Fruit fly (Drosophila melanogaster) whole organism, embryonic: ENCODE measurements around the gene CG9289.

Source experiments
- Asciz ChIP-seq: fragments of 200-800 bp; sonication (Bioruptor generic); optimal IDR thresholded peaks from 2 replicates; lab custom pipeline; 2017; ENCODE audit warnings: missing biosample characterization, mild to moderate bottlenecking, missing genetic modification characterization, missing genetic modification reagents
- Atf-2 ChIP-seq: fragments of 200-800 bp; sonication (Bioruptor generic); optimal IDR thresholded peaks from 2 replicates; lab custom pipeline; 2016; ENCODE audit warnings: missing biosample characterization, missing genetic modification characterization
- Atf6 ChIP-seq: fragments of 200-800 bp; sonication (Bioruptor generic); IDR thresholded peaks from 2 replicates; pipeline ENCODE4 v1.3.6; 2022; ENCODE audit warnings: missing biosample characterization, missing genetic modification characterization
- CG10147 ChIP-seq: fragments of 200-800 bp; sonication (Bioruptor generic); optimal IDR thresholded peaks from 2 replicates; lab custom pipeline; 2019; ENCODE audit warnings: missing biosample characterization, mild to moderate bottlenecking, missing genetic modification characterization, moderate library complexity
- CG15011 ChIP-seq: fragments of 200-800 bp; sonication (Bioruptor generic); optimal IDR thresholded peaks from 3 replicates; lab custom pipeline; 2018; ENCODE audit warnings: missing biosample characterization, mild to moderate bottlenecking, missing genetic modification characterization
- CG18764 ChIP-seq: fragments of 200-800 bp; sonication (Bioruptor generic); optimal IDR thresholded peaks from 3 replicates; lab custom pipeline; 2016; ENCODE audit warnings: missing biosample characterization, missing genetic modification characterization
- CG32772 ChIP-seq: fragments of 200-800 bp; sonication (Bioruptor generic); IDR thresholded peaks from 2 replicates; pipeline ENCODE4 v1.3.6; 2022; ENCODE audit warnings: missing biosample characterization, missing genetic modification characterization
- CG3407 ChIP-seq: fragments of 200-800 bp; sonication (Bioruptor generic); optimal IDR thresholded peaks from 2 replicates; lab custom pipeline; 2018; ENCODE audit warnings: missing biosample characterization, mild to moderate bottlenecking, missing genetic modification characterization
- CG7556 ChIP-seq: fragments of 200-800 bp; sonication (Bioruptor generic); optimal IDR thresholded peaks from 2 replicates; lab custom pipeline; 2017; ENCODE audit warnings: missing biosample characterization, mild to moderate bottlenecking, missing genetic modification characterization
- CoRest ChIP-seq: fragments of 200-800 bp; sonication (Bioruptor generic); optimal IDR thresholded peaks from 3 replicates; lab custom pipeline; 2018; ENCODE audit warnings: missing biosample characterization, mild to moderate bottlenecking, missing genetic modification characterization, moderate library complexity
- D ChIP-seq, 2 experiments: fragments of 200-800 bp in 1 of 2; fragments of >200 bp in 1 of 2; sonication (Bioruptor generic) in 1 of 2; optimal IDR thresholded peaks; 2 replicates in 1 of 2; 3 replicates in 1 of 2; lab custom pipeline; 2017; ENCODE audit warnings: mild to moderate bottlenecking in 1 of 2, missing biosample characterization in 1 of 2, missing genetic modification characterization in 1 of 2, missing genetic modification reagents in 1 of 2
- Dbx ChIP-seq: fragments of 200-800 bp; sonication (Bioruptor generic); IDR thresholded peaks from 3 replicates; pipeline ENCODE4 v1.3.6; 2022; ENCODE audit warnings: missing biosample characterization, missing genetic modification characterization
- Dip2 ChIP-seq: fragments of 200-800 bp; sonication (Bioruptor generic); IDR thresholded peaks from 2 replicates; pipeline ENCODE4 v1.3.6; 2022; ENCODE audit warnings: missing biosample characterization, missing genetic modification characterization
- Dip3 ChIP-seq: fragments of 200-800 bp; sonication (Bioruptor generic); optimal IDR thresholded peaks from 3 replicates; lab custom pipeline; 2016; ENCODE audit warnings: missing biosample characterization, missing genetic modification characterization
- HLH4C ChIP-seq: fragments of 200-800 bp; sonication (Bioruptor generic); IDR thresholded peaks from 3 replicates; pipeline ENCODE4 v1.3.6; 2022; ENCODE audit warnings: missing biosample characterization, missing genetic modification characterization; ENCODE audit not compliant: partially characterized antibody
- HLHmδ ChIP-seq: fragments of 200-800 bp; sonication (Bioruptor generic); optimal IDR thresholded peaks from 2 replicates; lab custom pipeline; 2018; ENCODE audit warnings: missing biosample characterization, mild to moderate bottlenecking, missing genetic modification characterization, moderate library complexity
- Hmr ChIP-seq: fragments of 200-800 bp; sonication (Bioruptor generic); optimal IDR thresholded peaks from 3 replicates; lab custom pipeline; 2017; ENCODE audit warnings: mild to moderate bottlenecking, missing biosample characterization, missing genetic modification reagents, missing genetic modification characterization
- Myb ChIP-seq: fragments of 200-800 bp; sonication (Bioruptor generic); optimal IDR thresholded peaks from 2 replicates; lab custom pipeline; 2016; ENCODE audit warnings: missing biosample characterization, missing genetic modification characterization
- Nf-YC ChIP-seq: fragments of 200-800 bp; optimal IDR thresholded peaks from 3 replicates; lab custom pipeline; 2019; ENCODE audit warnings: missing biosample characterization, mild to moderate bottlenecking, missing genetic modification characterization, moderate library complexity
- Opbp ChIP-seq: fragments of 200-800 bp; sonication (Bioruptor generic); IDR thresholded peaks from 3 replicates; pipeline ENCODE4 v1.3.6; 2022; ENCODE audit warnings: missing biosample characterization, missing genetic modification characterization; ENCODE audit not compliant: partially characterized antibody
- Sin3A ChIP-seq: fragments of >200 bp; optimal IDR thresholded peaks from 2 replicates; lab custom pipeline; 2018
- Sox100B ChIP-seq: fragments of 200-800 bp; sonication (Bioruptor generic); optimal IDR thresholded peaks from 3 replicates; lab custom pipeline; 2018; ENCODE audit warnings: missing biosample characterization, mild to moderate bottlenecking, missing genetic modification characterization
- Xbp1 ChIP-seq: fragments of 200-800 bp; sonication (Bioruptor generic); optimal IDR thresholded peaks from 3 replicates; lab custom pipeline; 2016; ENCODE audit warnings: missing biosample characterization, mild to moderate bottlenecking, missing genetic modification characterization
- ab ChIP-seq: fragments of 200-800 bp; sonication (Bioruptor generic); optimal IDR thresholded peaks from 2 replicates; lab custom pipeline; 2016; ENCODE audit warnings: missing biosample characterization, missing genetic modification characterization
- cad ChIP-seq: fragments of >200 bp; optimal IDR thresholded peaks from 2 replicates; lab custom pipeline; 2017; ENCODE audit warnings: missing biosample characterization, missing genetic modification characterization
- chm ChIP-seq: fragments of 200-800 bp; sonication (Bioruptor generic); IDR thresholded peaks from 2 replicates; pipeline ENCODE4 v1.3.6; 2022; ENCODE audit warnings: missing biosample characterization, missing genetic modification characterization
- ci ChIP-seq: fragments of 200-800 bp; sonication (Bioruptor generic); IDR thresholded peaks from 3 replicates; pipeline ENCODE4 v1.3.6; 2022; ENCODE audit warnings: missing biosample characterization, missing genetic modification characterization
- esg ChIP-seq: fragments of 200-800 bp; sonication (Bioruptor generic); conservative IDR thresholded peaks from 2 replicates; pipeline ENCODE4 v1.3.6; 2022; ENCODE audit warnings: missing biosample characterization, missing genetic modification characterization
- fd3F ChIP-seq: fragments of 200-800 bp; sonication (Bioruptor generic); optimal IDR thresholded peaks from 2 replicates; lab custom pipeline; 2018; ENCODE audit warnings: missing biosample characterization, mild to moderate bottlenecking, missing genetic modification characterization, moderate library complexity
- inv ChIP-seq: fragments of 200-800 bp; sonication (Bioruptor generic); IDR thresholded peaks from 2 replicates; pipeline ENCODE4 v1.3.6; 2022; ENCODE audit warnings: missing biosample characterization, missing genetic modification characterization; ENCODE audit not compliant: partially characterized antibody
- kay ChIP-seq: fragments of 200-800 bp; sonication (Bioruptor generic); optimal IDR thresholded peaks from 2 replicates; lab custom pipeline; 2016; ENCODE audit warnings: missing biosample characterization, missing genetic modification characterization
- nerfin-2 ChIP-seq: fragments of 200-800 bp; sonication (Bioruptor generic); IDR thresholded peaks from 2 replicates; pipeline ENCODE4 v1.3.6; 2022; ENCODE audit warnings: missing biosample characterization, missing genetic modification characterization; ENCODE audit not compliant: partially characterized antibody
- oc ChIP-seq: fragments of 200-800 bp; sonication (Bioruptor generic); optimal IDR thresholded peaks from 2 replicates; lab custom pipeline; 2018; ENCODE audit warnings: missing biosample characterization, mild to moderate bottlenecking, missing genetic modification characterization, moderate library complexity
- repo ChIP-seq: fragments of 200-800 bp; sonication (Bioruptor generic); optimal IDR thresholded peaks from 2 replicates; lab custom pipeline; 2016; ENCODE audit warnings: missing biosample characterization, missing genetic modification characterization
- scrt ChIP-seq: fragments of 200-800 bp; sonication (Bioruptor generic); optimal IDR thresholded peaks from 2 replicates; lab custom pipeline; 2018; ENCODE audit warnings: missing biosample characterization, mild to moderate bottlenecking, missing genetic modification characterization, moderate library complexity
- seq ChIP-seq: fragments of 200-800 bp; sonication (Bioruptor generic); IDR thresholded peaks from 2 replicates; pipeline ENCODE4 v1.3.6; 2022; ENCODE audit warnings: missing biosample characterization, missing genetic modification characterization
- slou ChIP-seq: fragments of 200-800 bp; sonication (Bioruptor generic); optimal IDR thresholded peaks from 3 replicates; lab custom pipeline; 2016; ENCODE audit warnings: missing biosample characterization, missing genetic modification characterization
- sna ChIP-seq: fragments of 200-800 bp; sonication (Bioruptor generic); IDR thresholded peaks from 2 replicates; pipeline ENCODE4 v1.3.6; 2022; ENCODE audit warnings: missing biosample characterization, missing genetic modification characterization; ENCODE audit not compliant: partially characterized antibody
- tin ChIP-seq: fragments of 200-800 bp; sonication (Bioruptor generic); optimal IDR thresholded peaks from 3 replicates; lab custom pipeline; 2016; ENCODE audit warnings: missing biosample characterization, missing genetic modification characterization
- vfl ChIP-seq: fragments of 200-800 bp; sonication (Bioruptor generic); optimal IDR thresholded peaks from 2 replicates; lab custom pipeline; 2016; ENCODE audit warnings: missing biosample characterization, missing genetic modification characterization
- vnd ChIP-seq: fragments of 200-800 bp; sonication (Bioruptor generic); IDR thresholded peaks from 3 replicates; pipeline ENCODE4 v1.3.6; 2022; ENCODE audit warnings: missing biosample characterization, missing genetic modification characterization; ENCODE audit not compliant: partially characterized antibody

The CG9289 gene

DNA sequence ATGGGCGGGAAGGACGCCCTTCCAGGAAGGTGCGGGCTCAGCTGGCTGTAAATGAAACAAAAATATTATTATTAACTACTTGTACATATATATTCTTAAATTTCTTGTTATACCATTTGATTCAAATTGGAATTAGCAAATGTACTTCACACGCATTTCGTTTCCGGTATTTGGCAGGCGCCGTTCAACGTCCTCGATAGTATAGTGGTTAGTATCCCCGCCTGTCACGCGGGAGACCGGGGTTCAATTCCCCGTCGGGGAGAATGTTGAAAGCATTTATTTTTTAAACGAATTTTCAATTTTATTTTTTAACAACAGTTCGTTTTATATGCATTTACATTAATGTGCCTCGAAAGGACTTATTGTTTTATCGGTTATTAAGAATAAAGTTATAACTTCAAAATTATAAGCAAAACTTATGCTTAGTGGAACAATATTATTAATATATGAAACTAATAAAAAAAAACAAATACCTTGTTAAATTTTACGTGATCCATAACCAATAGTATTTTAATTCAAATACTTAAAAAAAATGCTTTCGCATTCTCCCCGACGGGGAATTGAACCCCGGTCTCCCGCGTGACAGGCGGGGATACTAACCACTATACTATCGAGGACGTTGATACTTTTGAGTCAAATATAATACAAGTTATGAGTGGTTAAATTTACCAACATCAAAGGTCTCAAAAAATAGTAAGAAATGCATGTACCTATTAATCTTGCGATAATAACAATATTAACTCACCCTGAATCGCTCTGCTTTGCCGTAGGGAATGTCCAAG is 724 bp downstream of the CG9289 start (continued):
- TF ChIP-seq HLH4C (GFP tag; lab: Robert Waterston, UW): peak; percentile 69; the same call in 2 of the 3 replicates
- TF ChIP-seq CG32772 (GFP tag; lab: Robert Waterston, UW): no peak
- no peak for TF ChIP-seq esg (GFP tag; lab: Robert Waterston, UW)
- TF ChIP-seq kay (GFP tag; lab: Kevin White, UChicago): no peak
- no peak for TF ChIP-seq tin (GFP tag; lab: Kevin White, UChicago)
- no peak for TF ChIP-seq Xbp1 (GFP tag; lab: Kevin White, UChicago)
- no peak for TF ChIP-seq CoRest (tag; lab: Kevin White, UChicago)
- TF ChIP-seq repo (GFP tag; lab: Kevin White, UChicago): no peak
- TF ChIP-seq Atf6 (GFP tag; lab: Robert Waterston, UW): no peak
- TF ChIP-seq Myb: no peak
- TF ChIP-seq scrt (GFP tag; lab: Kevin White, UChicago): no peak
- no peak for TF ChIP-seq Dip3 (GFP tag; lab: Kevin White, UChicago)
- TF ChIP-seq oc (tag; lab: Kevin White, UChicago): no peak
- TF ChIP-seq sna: peak; percentile 53; the same call in 1 of the 2 replicates
- TF ChIP-seq ab (GFP tag; lab: Kevin White, UChicago): no peak
- no peak for TF ChIP-seq CG7556 (GFP tag; lab: Kevin White, UChicago)
- no peak for TF ChIP-seq Dbx (GFP tag; lab: Robert Waterston, UW)
- TF ChIP-seq vnd (GFP tag; lab: Robert Waterston, UW): peak; percentile 71
- TF ChIP-seq inv (GFP tag; lab: Robert Waterston, UW): peak; percentile 45; the same call in 1 of the 2 replicates
- TF ChIP-seq nerfin-2: peak; percentile 85
- TF ChIP-seq vfl (GFP tag; lab: Kevin White, UChicago): no peak
- TF ChIP-seq CG3407 (GFP tag; lab: Kevin White, UChicago): no peak
- TF ChIP-seq CG10147 (GFP tag; lab: Kevin White, UChicago): no peak
- TF ChIP-seq chm (GFP tag; lab: Robert Waterston, UW): no peak
- no peak for TF ChIP-seq Asciz (GFP tag; lab: Kevin White, UChicago)
- TF ChIP-seq HLHmδ (GFP tag; lab: Kevin White, UChicago): no peak
- no peak for TF ChIP-seq slou (GFP tag; lab: Kevin White, UChicago)
- TF ChIP-seq ci (GFP tag; lab: Robert Waterston, UW): no peak; the same call in 2 of the 3 replicates
- no peak for TF ChIP-seq CG15011 (GFP tag; lab: Kevin White, UChicago)
- no peak for TF ChIP-seq Nf-YC (tag; lab: Kevin White, UChicago)
- no peak for TF ChIP-seq Sox100B (GFP tag; lab: Kevin White, UChicago)
- TF ChIP-seq Sin3A: no peak
- TF ChIP-seq seq (GFP tag; lab: Robert Waterston, UW): no peak
- no peak for TF ChIP-seq CG18764 (GFP tag; lab: Kevin White, UChicago)
- TF ChIP-seq D (optimal IDR thresholded peaks at IDR 0.05; lab: Kevin White, UChicago): no peak
- no peak for TF ChIP-seq D (GFP tag; optimal IDR thresholded peaks at IDR 0.05; lab: Kevin White, UChicago)
- no peak for TF ChIP-seq fd3F (GFP tag; lab: Kevin White, UChicago)
- no peak for TF ChIP-seq cad
- TF ChIP-seq Opbp (GFP tag; lab: Robert Waterston, UW): peak; percentile 87
- no peak for TF ChIP-seq Atf-2 (GFP tag; lab: Kevin White, UChicago)
- no peak for TF ChIP-seq Hmr
- TF ChIP-seq Dip2 (GFP tag; lab: Robert Waterston, UW): no peak
